Fruit fly (Drosophila melanogaster) Kc167 (cell line): Measurements from ENCODE around the gene Diedel3.

Experiments
- Myc ChIP-seq: fragments of >200 bp; optimal IDR thresholded peaks from 2 replicates; lab custom pipeline; 2017; ENCODE audit warnings: missing external identifiers
- Sin3A ChIP-seq: fragments of >200 bp; optimal IDR thresholded peaks from 2 replicates; lab custom pipeline; 2018; ENCODE audit warnings: missing external identifiers
- h ChIP-seq: fragments of >200 bp; optimal IDR thresholded peaks from 3 replicates; lab custom pipeline; 2018; ENCODE audit warnings: missing external identifiers
- insv ChIP-seq: fragments of >200 bp; optimal IDR thresholded peaks from 3 replicates; lab custom pipeline; 2018; ENCODE audit warnings: missing external identifiers
- psq ChIP-seq: fragments of >200 bp; optimal IDR thresholded peaks from 2 replicates; lab custom pipeline; 2017; ENCODE audit warnings: missing external identifiers
- ttk ChIP-seq: sonication (Bioruptor generic); optimal IDR thresholded peaks from 2 replicates; lab custom pipeline; 2017; ENCODE audit warnings: missing external identifiers

The Diedel3 gene

DNA sequence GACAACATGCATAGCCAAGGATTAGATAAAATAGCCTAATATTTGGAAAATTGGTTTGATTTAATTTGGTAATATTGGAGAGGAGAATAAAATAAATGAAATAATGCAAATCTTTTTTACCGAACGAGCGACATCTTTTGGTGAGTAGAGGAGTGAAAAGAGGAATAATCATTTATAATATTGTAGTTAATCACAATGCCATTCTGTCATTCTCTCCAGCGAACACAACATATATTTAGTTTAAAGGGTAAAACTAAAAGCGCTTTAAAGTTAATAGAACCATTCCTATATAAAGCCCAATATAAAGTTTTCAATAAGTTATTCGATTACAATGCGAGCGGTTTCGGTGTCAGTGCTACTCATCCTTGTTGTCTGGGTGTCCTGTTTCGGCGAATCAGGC is at the start of gene Diedel3:
Gene Diedel3 (plus strand): TSS at position 301 of the 400 bp plus-strand sequence.
- TF ChIP-seq Sin3A (lab: Kevin White, UChicago) (no peak), h (lab: Kevin White, UChicago) (no peak), psq (lab: Kevin White, UChicago) (no peak), ttk (no peak), Myc (lab: Kevin White, UChicago) (no peak), insv (no peak)

dm6 chrX:19004739-19005138 is 45.5 kb upstream of the Diedel3 start:
- TF ChIP-seq ttk: no peak
- no peak for TF ChIP-seq psq (lab: Kevin White, UChicago)
- no peak for TF ChIP-seq h (lab: Kevin White, UChicago)
- TF ChIP-seq Sin3A (lab: Kevin White, UChicago): no peak
- no peak for TF ChIP-seq insv
- TF ChIP-seq Myc (lab: Kevin White, UChicago): no peak

dm6 chrX:19008882-19009281 is 41.4 kb upstream of the Diedel3 start:
- TF ChIP-seq Myc (lab: Kevin White, UChicago): no peak
- no peak for TF ChIP-seq psq (lab: Kevin White, UChicago)
- no peak for TF ChIP-seq insv
- no peak for TF ChIP-seq Sin3A (lab: Kevin White, UChicago)
- TF ChIP-seq h (lab: Kevin White, UChicago): no peak

dm6 chrX:19010169-19010924 is 39.9 kb upstream of the Diedel3 start:
- TF ChIP-seq psq (lab: Kevin White, UChicago) (no peak), Sin3A (lab: Kevin White, UChicago) (no peak), insv (no peak), Myc (lab: Kevin White, UChicago) (no peak), ttk (no peak), h (lab: Kevin White, UChicago) (no peak)

DNA sequence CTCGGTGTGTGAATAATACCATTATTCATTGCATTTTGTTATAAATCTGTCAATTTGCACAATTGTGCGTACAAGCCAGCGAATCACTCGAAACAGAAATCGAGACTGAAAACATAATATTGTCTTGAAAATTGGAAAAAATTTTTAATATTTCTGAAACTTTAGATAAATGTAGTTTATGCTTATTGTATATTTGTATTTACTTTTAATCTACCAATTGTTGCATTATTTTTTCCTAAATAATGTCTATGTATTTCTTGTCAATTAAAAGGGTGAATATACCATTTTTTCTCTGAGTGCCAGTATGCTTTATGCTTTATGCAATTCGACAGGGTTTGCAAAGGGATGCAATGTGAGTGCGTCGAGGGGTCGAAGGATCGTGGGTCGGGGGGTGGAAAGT is 35.7 kb upstream of the Diedel3 start:
- no peak for TF ChIP-seq Myc (lab: Kevin White, UChicago)
- TF ChIP-seq h (lab: Kevin White, UChicago): no peak
- no peak for TF ChIP-seq Sin3A (lab: Kevin White, UChicago)
- no peak for TF ChIP-seq psq (lab: Kevin White, UChicago)
- TF ChIP-seq insv: no peak
- no peak for TF ChIP-seq ttk

DNA sequence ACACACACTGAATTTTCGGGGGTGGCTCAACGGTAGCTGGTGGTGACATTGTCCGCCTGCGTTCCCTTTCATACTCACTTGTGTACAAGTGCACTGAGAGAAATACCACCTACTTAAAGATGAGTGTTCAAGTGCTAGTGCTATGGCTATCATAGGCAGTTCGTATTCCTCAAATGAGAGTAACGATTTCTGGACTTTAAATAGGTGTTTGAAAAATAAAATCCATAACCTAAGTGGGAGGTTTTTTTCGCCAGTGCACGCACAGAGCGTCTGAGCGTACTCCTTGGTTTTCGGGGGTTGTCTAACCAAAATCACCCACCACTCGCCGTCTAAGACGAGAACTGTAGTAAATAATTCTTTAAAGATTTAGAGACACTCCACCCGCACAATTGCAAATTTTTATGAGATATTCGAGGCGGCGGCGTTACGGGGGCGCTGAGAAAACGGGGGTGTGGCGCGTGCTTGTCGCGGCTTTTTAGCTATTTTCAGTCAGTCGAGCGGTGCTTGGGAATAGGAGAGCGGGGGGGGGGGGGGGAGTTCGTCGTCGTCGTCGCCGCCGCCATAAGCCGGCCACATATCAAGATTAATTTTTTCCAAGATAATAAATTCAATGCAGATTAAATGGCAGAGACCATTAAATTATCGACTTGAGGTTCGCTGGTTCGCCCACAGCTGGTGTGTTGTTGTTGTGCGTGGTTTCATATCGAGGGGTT is 32.0 kb upstream of the Diedel3 start:
- TF ChIP-seq Myc (lab: Kevin White, UChicago) (no peak), h (lab: Kevin White, UChicago) (no peak), ttk (no peak), insv (no peak), Sin3A (lab: Kevin White, UChicago) (no peak), psq (lab: Kevin White, UChicago) (no peak)

DNA sequence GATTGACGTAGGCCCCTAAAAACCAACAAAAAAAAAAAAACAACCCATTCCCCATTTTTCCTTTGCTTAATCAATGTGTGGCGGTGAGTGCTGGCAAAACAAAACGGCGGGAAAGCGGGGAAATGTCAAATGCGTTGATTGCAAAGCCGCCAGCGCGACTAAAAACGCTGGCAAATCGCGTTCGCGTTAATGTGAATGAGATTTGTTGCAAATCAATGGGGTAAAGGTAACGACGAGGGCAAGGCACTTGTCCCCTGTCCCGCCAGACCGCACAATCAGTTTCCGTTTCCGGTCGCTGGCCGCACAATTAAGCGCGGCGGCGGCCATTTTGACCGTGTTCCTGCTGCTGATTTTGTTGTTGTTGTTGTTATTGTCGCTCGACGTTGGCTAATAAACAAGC is 30.2 kb upstream of the Diedel3 start:
- TF ChIP-seq h (lab: Kevin White, UChicago) (no peak), Sin3A (lab: Kevin White, UChicago) (no peak), Myc (lab: Kevin White, UChicago) (no peak), insv (no peak), psq (lab: Kevin White, UChicago) (no peak), ttk (no peak)

DNA sequence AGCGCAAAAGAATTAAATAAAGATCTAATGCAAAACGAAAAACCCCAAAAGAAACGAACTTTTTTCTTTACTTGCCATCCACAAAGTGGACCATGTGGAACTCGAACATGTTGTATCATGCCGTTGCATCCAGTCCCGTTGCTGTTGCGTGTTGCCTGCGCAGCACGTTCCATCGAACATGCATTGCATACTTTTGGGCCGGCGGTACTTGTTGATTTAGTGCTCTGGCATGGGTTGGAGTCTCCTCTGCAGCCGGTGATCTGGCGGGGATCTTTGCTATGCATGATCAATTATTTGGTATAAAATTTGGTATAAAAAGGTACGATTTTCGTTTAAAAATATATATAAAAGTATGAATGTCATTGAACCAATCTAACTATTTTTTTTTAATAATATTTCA is 21.7 kb upstream of the Diedel3 start:
- TF ChIP-seq h (lab: Kevin White, UChicago) (no peak), Myc (lab: Kevin White, UChicago) (no peak), psq (lab: Kevin White, UChicago) (no peak), ttk (no peak), insv (no peak), Sin3A (lab: Kevin White, UChicago) (no peak)

DNA sequence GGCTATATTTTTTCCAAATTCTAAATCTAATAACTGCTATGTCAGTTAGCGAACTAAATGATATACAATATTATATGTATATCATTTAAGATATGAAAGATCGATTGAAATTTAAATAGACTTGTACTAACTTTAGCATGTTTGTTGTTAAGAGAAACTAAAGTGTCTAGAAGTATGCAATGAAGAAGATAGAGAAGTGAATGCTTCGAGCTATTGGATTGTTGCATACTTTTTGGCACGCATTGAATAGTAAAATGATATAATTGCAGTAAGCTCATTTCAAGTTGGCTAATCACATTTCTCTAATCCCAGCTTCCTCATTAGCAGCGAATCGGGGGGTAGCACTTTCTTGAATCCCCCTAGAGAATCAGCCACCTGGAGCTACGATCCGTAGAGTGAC is 16.5 kb upstream of the Diedel3 start:
- no peak for TF ChIP-seq insv
- no peak for TF ChIP-seq ttk
- TF ChIP-seq psq (lab: Kevin White, UChicago): no peak
- TF ChIP-seq Myc (lab: Kevin White, UChicago): no peak
- TF ChIP-seq Sin3A (lab: Kevin White, UChicago): no peak
- TF ChIP-seq h (lab: Kevin White, UChicago): no peak

- TF ChIP-seq Sin3A (lab: Kevin White, UChicago) (no peak), psq (lab: Kevin White, UChicago) (no peak), Myc (lab: Kevin White, UChicago) (no peak), insv (no peak), h (lab: Kevin White, UChicago) (no peak), ttk (no peak)
Observed at dm6 chrX:19037137-19037536, 13.1 kb upstream of the Diedel3 start.

DNA sequence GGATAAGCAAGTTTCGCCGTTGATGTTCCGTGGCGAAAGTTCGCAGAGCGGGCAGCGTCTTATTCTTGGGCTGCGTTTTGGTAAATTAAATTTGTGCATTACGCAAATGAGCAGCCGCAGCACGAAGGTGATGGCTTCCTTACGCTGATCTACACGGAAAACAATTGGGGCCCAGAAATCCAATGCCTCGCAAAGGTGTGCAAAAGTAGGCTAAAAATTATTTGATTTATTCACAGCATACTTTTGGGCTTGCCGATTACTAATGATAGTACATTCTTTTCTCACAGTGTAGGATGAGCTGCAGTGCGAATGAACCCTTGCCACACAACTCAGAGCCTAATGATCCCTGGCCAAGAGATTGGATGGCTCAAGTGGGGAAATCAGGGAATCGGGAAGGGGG is 10.0 kb upstream of the Diedel3 start:
- TF ChIP-seq Myc (lab: Kevin White, UChicago) (no peak), ttk (no peak), psq (lab: Kevin White, UChicago) (no peak)

DNA sequence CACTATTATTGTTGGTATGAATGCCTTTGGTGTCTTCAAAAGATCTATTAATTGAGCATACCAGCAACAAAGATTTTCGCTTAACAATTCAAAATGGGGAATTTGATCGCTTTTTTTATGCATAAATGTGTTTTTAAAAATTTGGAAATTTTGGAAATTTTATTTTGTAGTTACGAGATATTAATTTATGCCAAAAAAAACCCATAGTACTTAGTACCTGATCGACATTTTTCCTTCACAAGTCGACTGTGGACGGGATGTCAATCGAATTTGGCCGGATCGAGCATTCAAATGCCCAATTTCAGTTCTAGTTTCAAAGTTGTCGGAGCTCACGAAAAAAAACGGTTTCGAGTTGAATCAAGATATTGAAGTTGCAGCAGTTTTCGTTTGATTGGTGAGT is 6.4 kb downstream of the Diedel3 start, which contains the start of gene CG14190:
Gene CG14190 (plus strand): TSS at position 301 of the 400 bp plus-strand sequence.
- no peak for TF ChIP-seq psq (lab: Kevin White, UChicago)
